Worm (Caenorhabditis elegans): ENCODE results near the gene unc-42.

unc-42 gene

ce11 chrV:9789657-9790261 is 20.6 kb upstream of the unc-42 start, which contains the start of gene ztf-7 (continued):
- peak; percentile 91 for TF ChIP-seq ztf-4 (tag; optimal IDR thresholded peaks at IDR 0.05)
- TF ChIP-seq nhr-23 (tag; optimal IDR thresholded peaks at IDR 0.05): no peak
- no peak for TF ChIP-seq nhr-12 (tag; optimal IDR thresholded peaks at IDR 0.05)
- no peak for TF ChIP-seq peb-1 (tag; optimal IDR thresholded peaks at IDR 0.05)
- TF ChIP-seq nhr-21 (tag; optimal IDR thresholded peaks at IDR 0.05): peak; percentile 97
- peak; percentile 96 for TF ChIP-seq F13H6.1 (tag; optimal IDR thresholded peaks at IDR 0.05)
- peak; percentile 87 for TF ChIP-seq snpc-4 (tag; optimal IDR thresholded peaks at IDR 0.05)

DNA sequence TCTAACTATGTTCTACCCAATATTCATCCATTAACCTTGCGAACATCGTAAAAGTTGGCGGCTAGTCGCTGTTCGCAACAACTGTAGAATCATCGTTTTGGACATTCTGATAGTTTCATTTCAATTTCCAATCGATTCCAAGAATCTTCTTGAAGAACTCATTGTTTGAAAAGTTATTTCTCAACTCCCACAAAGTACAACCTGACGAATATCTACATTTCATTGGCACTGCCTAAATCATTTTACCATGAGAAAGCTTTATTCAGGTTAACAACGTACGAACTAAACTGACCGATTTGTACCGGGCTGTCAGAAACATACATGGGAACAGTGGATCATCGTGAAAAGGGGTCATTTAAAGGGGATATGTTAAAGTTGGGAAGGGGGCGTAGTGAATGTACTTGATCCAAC is 17.5 kb upstream of the unc-42 start, which contains the start of gene F46B6.6:
F46B6.6 (minus strand) TSS at position 148 of the 411 bp plus-strand sequence.
- TF ChIP-seq crh-2 (tag; optimal IDR thresholded peaks at IDR 0.05) (no peak), zag-1 (tag; optimal IDR thresholded peaks at IDR 0.05) (no peak), ama-1 (optimal IDR thresholded peaks at IDR 0.05) (peak; percentile 82), skn-1 (tag; optimal IDR thresholded peaks at IDR 0.05) (no peak), nhr-11 (tag; optimal IDR thresholded peaks at IDR 0.05) (no peak), F13H6.1 (tag; optimal IDR thresholded peaks at IDR 0.05) (peak; percentile 6), ztf-1 (GFP tag; conservative IDR thresholded peaks at IDR 0.05) (no peak), aly-2 (tag; optimal IDR thresholded peaks at IDR 0.05) (no peak), nhr-12 (tag; optimal IDR thresholded peaks at IDR 0.05) (no peak), Y55F3AM.14 (GFP tag; optimal IDR thresholded peaks at IDR 0.05) (no peak), lsy-2 (tag; optimal IDR thresholded peaks at IDR 0.05) (no peak), ceh-16 (tag; optimal IDR thresholded peaks at IDR 0.05) (no peak), nhr-25 (tag; optimal IDR thresholded peaks at IDR 0.05) (peak; percentile 39), nhr-129 (tag; optimal IDR thresholded peaks at IDR 0.05) (peak; percentile 6), nhr-21 (tag; optimal IDR thresholded peaks at IDR 0.05) (no peak), R02D3.7 (tag; optimal IDR thresholded peaks at IDR 0.05) (no peak), elt-3 (tag; optimal IDR thresholded peaks at IDR 0.05) (no peak), peb-1 (tag; optimal IDR thresholded peaks at IDR 0.05) (no peak), ceh-82 (tag; optimal IDR thresholded peaks at IDR 0.05) (no peak), nhr-237 (tag; optimal IDR thresholded peaks at IDR 0.05) (no peak), nhr-6 (tag; optimal IDR thresholded peaks at IDR 0.05) (no peak)

- TF ChIP-seq peb-1 (tag; optimal IDR thresholded peaks at IDR 0.05): no peak
- TF ChIP-seq nhr-237 (tag; optimal IDR thresholded peaks at IDR 0.05): no peak
- no peak for TF ChIP-seq alr-1 (tag; optimal IDR thresholded peaks at IDR 0.05)
- TF ChIP-seq unc-62 (GFP tag; optimal IDR thresholded peaks at IDR 0.05): no peak
- no peak for TF ChIP-seq C34F6.9 (tag; optimal IDR thresholded peaks at IDR 0.05)
- TF ChIP-seq mbf-1 (tag; optimal IDR thresholded peaks at IDR 0.05): no peak
- no peak for TF ChIP-seq nhr-6 (tag; optimal IDR thresholded peaks at IDR 0.05)
These were observed 15.0 kb upstream of the unc-42 start for ce11 chrV:9784215-9784614.

DNA sequence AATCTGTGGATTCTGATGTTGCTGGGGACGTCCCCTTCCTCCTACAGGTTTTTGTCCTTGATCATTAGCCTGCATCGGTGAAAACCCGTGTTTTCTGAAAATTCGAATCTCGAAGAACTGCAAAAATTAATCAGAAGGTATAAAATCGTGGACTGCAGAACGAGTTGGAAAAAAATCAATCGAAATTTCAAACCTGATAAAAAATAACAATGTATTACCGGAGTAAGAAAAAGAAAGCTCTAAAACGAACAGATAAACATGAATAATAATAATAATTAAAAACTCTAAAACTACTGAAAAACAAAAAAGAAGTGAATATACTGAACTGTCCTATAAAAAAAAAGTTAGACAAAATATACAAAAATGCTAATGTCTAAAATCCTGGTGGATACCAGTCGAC is 13.8 kb upstream of the unc-42 start, which contains the start of gene F46B6.5:
F46B6.5 (minus strand) TSS at position 101 of the 400 bp plus-strand sequence.
- TF ChIP-seq nhr-21 (tag; optimal IDR thresholded peaks at IDR 0.05) (no peak), nhr-12 (tag; optimal IDR thresholded peaks at IDR 0.05) (no peak), peb-1 (tag; optimal IDR thresholded peaks at IDR 0.05) (no peak)

- no peak for TF ChIP-seq nhr-10 (tag; optimal IDR thresholded peaks at IDR 0.05)
- TF ChIP-seq ceh-16 (tag; optimal IDR thresholded peaks at IDR 0.05): no peak
- TF ChIP-seq lsy-2 (tag; optimal IDR thresholded peaks at IDR 0.05): no peak
- no peak for TF ChIP-seq aly-2 (tag; optimal IDR thresholded peaks at IDR 0.05)
- no peak for TF ChIP-seq nhr-237 (tag; optimal IDR thresholded peaks at IDR 0.05)
- no peak for TF ChIP-seq zag-1 (tag; optimal IDR thresholded peaks at IDR 0.05)
- no peak for TF ChIP-seq nhr-25 (tag; optimal IDR thresholded peaks at IDR 0.05)
- TF ChIP-seq elt-3 (tag; optimal IDR thresholded peaks at IDR 0.05): no peak
- no peak for TF ChIP-seq C34F6.9 (tag; optimal IDR thresholded peaks at IDR 0.05)
- no peak for TF ChIP-seq fos-1 (tag; optimal IDR thresholded peaks at IDR 0.05)
- TF ChIP-seq snpc-4 (tag; optimal IDR thresholded peaks at IDR 0.05): no peak
- no peak for TF ChIP-seq unc-39 (tag; optimal IDR thresholded peaks at IDR 0.05)
- TF ChIP-seq nhr-21 (tag; optimal IDR thresholded peaks at IDR 0.05): no peak
- TF ChIP-seq dmd-4 (tag; optimal IDR thresholded peaks at IDR 0.05): no peak
- no peak for TF ChIP-seq mab-5 (tag; optimal IDR thresholded peaks at IDR 0.05)
These were observed 12.9 kb upstream of the unc-42 start for ce11 chrV:9782045-9782444.

ce11 chrV:9779418-9779817 is 10.2 kb upstream of the unc-42 start, which contains the start of gene F46B6.4:
TSS of gene F46B6.4 (minus strand) at chrV:9779518.
- no peak for TF ChIP-seq unc-55 (GFP tag; optimal IDR thresholded peaks at IDR 0.05)
- no peak for TF ChIP-seq alr-1 (tag; optimal IDR thresholded peaks at IDR 0.05)
- no peak for TF ChIP-seq ztf-11 (tag; optimal IDR thresholded peaks at IDR 0.05)
